Fruit fly (Drosophila melanogaster) whole organism, prepupa: ENCODE results near the gene CG8516.

Experiments used
- CG1621 ChIP-seq: fragments of 200-800 bp; sonication (Bioruptor generic); optimal IDR thresholded peaks from 3 replicates; lab custom pipeline; 2018; ENCODE audit warnings: missing biosample characterization, mild to moderate bottlenecking, missing genetic modification characterization
- CG16779 ChIP-seq: fragments of 200-800 bp; sonication (Bioruptor generic); optimal IDR thresholded peaks from 3 replicates; lab custom pipeline; 2017; ENCODE audit warnings: missing biosample characterization, mild to moderate bottlenecking, missing genetic modification characterization
- CG31627 ChIP-seq: fragments of 200-800 bp; sonication (Bioruptor generic); optimal IDR thresholded peaks from 3 replicates; lab custom pipeline; 2016; ENCODE audit warnings: missing biosample characterization, missing genetic modification characterization
- CG8119 ChIP-seq: fragments of 200-800 bp; sonication (Bioruptor generic); IDR thresholded peaks from 3 replicates; pipeline ENCODE4 v1.3.6; 2022; ENCODE audit warnings: missing biosample characterization, missing genetic modification characterization
- Eip78C ChIP-seq: fragments of 200-800 bp; sonication (Bioruptor generic); peaks from one replicate; lab custom pipeline; 2016; ENCODE audit warnings: missing biosample characterization, missing genetic modification characterization
- Hr38 ChIP-seq: sonication (Bioruptor generic); optimal IDR thresholded peaks from 2 replicates; lab custom pipeline; 2016; ENCODE audit warnings: missing biosample characterization, missing genetic modification characterization
- Lpt ChIP-seq: fragments of 200-800 bp; sonication (Bioruptor generic); optimal IDR thresholded peaks from 3 replicates; lab custom pipeline; 2016; ENCODE audit warnings: missing biosample characterization, missing genetic modification characterization
- eg ChIP-seq: fragments of 200-800 bp; sonication (Bioruptor generic); IDR thresholded peaks from 3 replicates; pipeline ENCODE4 v1.3.6; 2022; ENCODE audit warnings: missing biosample characterization, missing genetic modification characterization
- fd85E ChIP-seq: fragments of 200-800 bp; sonication (Bioruptor generic); optimal IDR thresholded peaks from 3 replicates; lab custom pipeline; 2016; ENCODE audit warnings: missing biosample characterization, missing genetic modification characterization
- net ChIP-seq: fragments of 200-800 bp; sonication (Bioruptor generic); optimal IDR thresholded peaks from 3 replicates; lab custom pipeline; 2016; ENCODE audit warnings: missing biosample characterization, missing genetic modification characterization
- spab ChIP-seq: fragments of 200-800 bp; sonication (Bioruptor generic); optimal IDR thresholded peaks from 2 replicates; lab custom pipeline; 2017; ENCODE audit warnings: missing biosample characterization, mild to moderate bottlenecking, missing genetic modification characterization, missing genetic modification reagents

DNA sequence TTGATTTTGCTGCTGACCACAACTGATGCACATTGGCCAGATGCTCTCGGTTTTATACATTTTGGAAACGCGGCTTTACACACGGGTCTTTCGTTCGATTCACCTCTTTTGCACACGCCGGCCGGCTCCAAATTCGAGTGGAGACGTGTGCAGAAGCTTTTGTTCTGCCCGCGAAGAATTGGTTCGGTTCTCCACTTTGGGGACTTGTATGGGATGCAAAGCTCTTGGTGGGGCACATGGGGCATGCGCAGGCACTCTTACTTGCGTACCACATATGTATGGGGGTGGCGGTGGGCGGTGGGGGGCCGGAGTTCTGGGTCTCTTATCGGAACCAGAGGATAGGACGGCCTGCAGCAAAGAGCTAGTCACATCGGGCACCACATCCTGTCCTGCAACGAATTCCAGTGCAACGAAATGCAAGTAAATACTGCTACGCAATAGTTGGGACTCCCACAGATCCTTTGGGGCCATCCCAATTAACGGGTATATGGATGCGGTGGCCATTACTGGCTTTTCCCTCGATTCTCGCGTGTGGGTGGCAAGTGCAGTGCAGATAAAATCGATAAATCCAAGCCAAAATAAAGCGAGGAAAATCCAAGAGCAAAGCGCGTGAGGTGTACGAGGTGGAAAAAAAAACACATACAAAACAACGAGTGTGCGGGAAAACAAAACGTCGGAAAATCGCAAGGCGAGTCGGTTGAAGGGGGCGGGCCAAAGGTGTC, 8.6 kb upstream of the CG8516 start, which contains the start of the genes MtnA and CG8500:
- TF ChIP-seq Lpt (no peak), Hr38 (GFP tag; lab: Kevin White, UChicago) (no peak), CG1621 (no peak), fd85E (no peak), CG8119 (GFP tag; lab: Robert Waterston, UW) (no peak), eg (GFP tag; lab: Robert Waterston, UW) (no peak), CG16779 (tag; lab: Kevin White, UChicago) (no peak), spab (no peak), CG31627 (GFP tag; lab: Kevin White, UChicago) (no peak), net (no peak), Eip78C (GFP tag; lab: Kevin White, UChicago) (no peak)
